Worm (Caenorhabditis elegans): ENCODE measurements around the gene Y47D7A.11.

DNA sequence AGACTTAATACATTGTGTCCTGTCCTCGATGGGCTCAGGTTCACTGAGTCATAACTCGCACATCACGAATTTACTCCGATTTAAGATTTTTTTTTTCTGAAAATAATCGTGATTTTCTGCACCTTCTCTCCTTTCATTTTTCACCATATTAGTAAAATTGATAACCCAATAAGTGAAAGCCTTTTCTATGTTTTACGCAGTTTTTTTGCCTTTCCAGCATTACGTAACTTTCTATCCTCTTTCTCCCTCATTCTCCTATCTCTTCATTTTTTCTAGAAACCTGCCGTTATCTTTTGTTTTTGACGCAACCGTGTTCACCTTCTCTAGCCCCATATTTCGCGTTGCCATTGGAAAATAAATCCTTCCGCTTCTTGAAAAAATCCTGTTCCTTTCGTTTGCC is 9.1 kb upstream of the Y47D7A.11 start:
- TF ChIP-seq pha-4 (tag; optimal IDR thresholded peaks at IDR 0.05) (no peak), snpc-4 (tag; optimal IDR thresholded peaks at IDR 0.05) (no peak), blmp-1 (tag; optimal IDR thresholded peaks at IDR 0.05) (no peak), elt-1 (tag; optimal IDR thresholded peaks at IDR 0.05; ENCODE audit: borderline replicate concordance, insufficient read depth) (no peak), ceh-43 (GFP tag; optimal IDR thresholded peaks at IDR 0.05) (no peak)

Measured in whole organism, mixed stage, embryonic.